Worm (Caenorhabditis elegans) whole organism, mixed stage, embryonic: Measurements from ENCODE around the gene F21D5.6.

ENCODE experiments used
- blmp-1 ChIP-seq: fragments of 150-350 bp; optimal IDR thresholded peaks from 2 replicates; lab custom pipeline; 2014; ENCODE audit warnings: missing biosample characterization, missing genetic modification characterization
- elt-3 ChIP-seq: fragments of 150-350 bp; optimal IDR thresholded peaks from 2 replicates; lab custom pipeline; 2014; ENCODE audit warnings: missing biosample characterization, missing genetic modification characterization
- lsy-2 ChIP-seq: fragments of 150-350 bp; optimal IDR thresholded peaks from 2 replicates; lab custom pipeline; 2014; ENCODE audit warnings: missing biosample characterization, missing genetic modification characterization
- mep-1 ChIP-seq: fragments of 150-350 bp; optimal IDR thresholded peaks from 2 replicates; lab custom pipeline; 2017; ENCODE audit warnings: missing biosample characterization, missing genetic modification reagents, missing genetic modification characterization, inconsistent platforms
- snpc-4 ChIP-seq: fragments of 150-350 bp; optimal IDR thresholded peaks from 2 replicates; lab custom pipeline; 2014; ENCODE audit warnings: missing biosample characterization, missing genetic modification characterization
- unc-39 ChIP-seq: fragments of 150-350 bp; optimal IDR thresholded peaks from 2 replicates; lab custom pipeline; 2014; ENCODE audit warnings: missing biosample characterization, missing genetic modification characterization
- ztf-11 ChIP-seq: fragments of 150-350 bp; optimal IDR thresholded peaks from 2 replicates; lab custom pipeline; 2014; ENCODE audit warnings: missing biosample characterization, missing genetic modification characterization

DNA sequence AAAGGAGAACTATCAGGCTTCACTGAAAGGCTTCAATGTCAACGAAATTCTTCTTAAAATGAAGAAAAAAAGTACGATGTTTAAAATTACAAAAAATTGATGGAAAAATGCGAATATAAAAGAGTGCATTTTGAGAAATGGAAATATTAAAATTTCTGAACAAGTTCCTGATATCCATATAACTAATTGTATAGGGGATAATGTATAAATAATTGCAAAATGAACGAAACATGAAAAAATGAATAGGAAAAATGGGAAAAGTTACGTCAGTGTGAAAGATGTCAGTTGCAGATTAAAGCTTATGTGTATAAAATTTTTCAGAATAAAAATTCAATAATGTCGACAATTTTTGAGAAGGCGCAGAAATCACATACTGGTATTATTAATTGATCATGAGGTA is 33.1 kb downstream of the F21D5.6 start:
- TF ChIP-seq elt-3 (tag; lab: Kevin White, UChicago): no peak
- TF ChIP-seq ztf-11 (tag; lab: Kevin White, UChicago): no peak
- TF ChIP-seq lsy-2 (tag; lab: Kevin White, UChicago): no peak
- TF ChIP-seq unc-39 (tag; lab: Kevin White, UChicago): no peak
- TF ChIP-seq blmp-1: no peak
- TF ChIP-seq snpc-4 (tag; lab: Kevin White, UChicago): no peak
- TF ChIP-seq mep-1: no peak
